Fruit fly (Drosophila melanogaster): ENCODE results near the gene HP1D3csd.

The HP1D3csd gene

dm6 chrX:19239365-19239764 is 49.4 kb downstream of the HP1D3csd start:
- TF ChIP-seq Sin3A (optimal IDR thresholded peaks at IDR 0.05) (no peak), insv (optimal IDR thresholded peaks at IDR 0.05) (no peak), psq (optimal IDR thresholded peaks at IDR 0.05) (no peak), Myc (optimal IDR thresholded peaks at IDR 0.05) (no peak), ttk (optimal IDR thresholded peaks at IDR 0.05) (no peak), h (optimal IDR thresholded peaks at IDR 0.05) (no peak)

- TF ChIP-seq h (optimal IDR thresholded peaks at IDR 0.05): no peak
- no peak for TF ChIP-seq Sin3A (optimal IDR thresholded peaks at IDR 0.05)
- no peak for TF ChIP-seq psq (optimal IDR thresholded peaks at IDR 0.05)
- no peak for TF ChIP-seq Myc (optimal IDR thresholded peaks at IDR 0.05)
- TF ChIP-seq insv (optimal IDR thresholded peaks at IDR 0.05): no peak
- no peak for TF ChIP-seq ttk (optimal IDR thresholded peaks at IDR 0.05)
These were observed 50.3 kb downstream of the HP1D3csd start for dm6 chrX:19240230-19240839.

Data from Kc167 (cell line).